Fruit fly (Drosophila melanogaster): ENCODE measurements around the gene Lip1.
A peak's percentile ranks its signal among the peaks of the same experiment; 100 is the strongest.

The Lip1 gene

dm6 chr2L:10697992-10698391 is 3.4 kb downstream of the Lip1 start, which contains the start of gene CG7300 (continued):
- TF ChIP-seq CG31365 (tag; optimal IDR thresholded peaks at IDR 0.05): no peak
- no peak for TF ChIP-seq jigr1 (GFP tag; IDR thresholded peaks at IDR 0.05)
- TF ChIP-seq zfh1 (GFP tag; IDR thresholded peaks at IDR 0.05): peak; percentile 50; the same call in 2 of the 3 replicates
- peak; percentile 58; the same call in 1 of the 2 replicates for TF ChIP-seq CG7372 (GFP tag; IDR thresholded peaks at IDR 0.05)
- peak; percentile 84 for TF ChIP-seq CG32532 (GFP tag; IDR thresholded peaks at IDR 0.05)
- TF ChIP-seq tgo (GFP tag; IDR thresholded peaks at IDR 0.05): peak; percentile 65
- TF ChIP-seq CG1024 (GFP tag; IDR thresholded peaks at IDR 0.05): no peak
- no peak for TF ChIP-seq CG2116 (GFP tag; optimal IDR thresholded peaks at IDR 0.05)
- TF ChIP-seq CG9932 (GFP tag; IDR thresholded peaks at IDR 0.05): peak; percentile 70
- no peak for TF ChIP-seq Drgx (GFP tag; IDR thresholded peaks at IDR 0.05)
- peak; percentile 45 for TF ChIP-seq her (GFP tag; optimal IDR thresholded peaks at IDR 0.05)
- no peak for TF ChIP-seq eyg (GFP tag; optimal IDR thresholded peaks at IDR 0.05)
- TF ChIP-seq Hsf (GFP tag; optimal IDR thresholded peaks at IDR 0.05): peak; percentile 45
- no peak for TF ChIP-seq rib (GFP tag; IDR thresholded peaks at IDR 0.05)
- TF ChIP-seq Dip2 (GFP tag; IDR thresholded peaks at IDR 0.05): no peak
- TF ChIP-seq CG1603 (tag; optimal IDR thresholded peaks at IDR 0.05): peak; percentile 48
- TF ChIP-seq Dref (GFP tag; IDR thresholded peaks at IDR 0.05): no peak
- TF ChIP-seq luna (GFP tag; optimal IDR thresholded peaks at IDR 0.05): no peak
- no peak for TF ChIP-seq zen2 (GFP tag; IDR thresholded peaks at IDR 0.05; ENCODE audit: partially characterized antibody)
- no peak for TF ChIP-seq unc-4 (GFP tag; IDR thresholded peaks at IDR 0.05; ENCODE audit: partially characterized antibody)
- TF ChIP-seq unpg (GFP tag; optimal IDR thresholded peaks at IDR 0.05): peak; percentile 65
- no peak for TF ChIP-seq CG17802 (tag; optimal IDR thresholded peaks at IDR 0.05)
- peak; percentile 57 for TF ChIP-seq Dip3 (GFP tag; optimal IDR thresholded peaks at IDR 0.05)
- TF ChIP-seq sc (optimal IDR thresholded peaks at IDR 0.05): no peak
- TF ChIP-seq sc (GFP tag; optimal IDR thresholded peaks at IDR 0.05): no peak
- no peak for TF ChIP-seq shn (GFP tag; optimal IDR thresholded peaks at IDR 0.05)
- TF ChIP-seq aop (GFP tag; IDR thresholded peaks at IDR 0.05): no peak
- TF ChIP-seq Dfd (GFP tag; optimal IDR thresholded peaks at IDR 0.05): no peak
- peak; percentile 38 for TF ChIP-seq CG7928 (GFP tag; optimal IDR thresholded peaks at IDR 0.05)
- peak; percentile 90 for TF ChIP-seq Ets65A (GFP tag)
- 0 out of 2 replicates have a peak, but pooled peaks have one; percentile 43 for TF ChIP-seq wdn (GFP tag; IDR thresholded peaks at IDR 0.05)
- no peak for TF ChIP-seq crp (GFP tag; optimal IDR thresholded peaks at IDR 0.05)
- no peak for TF ChIP-seq CG11723 (GFP tag; optimal IDR thresholded peaks at IDR 0.05)
- no peak for TF ChIP-seq CG4360 (GFP tag; IDR thresholded peaks at IDR 0.05)
- no peak for TF ChIP-seq Sry-β (GFP tag; optimal IDR thresholded peaks at IDR 0.05)
- peak; percentile 33; the same call in 1 of the 3 replicates for TF ChIP-seq ase (GFP tag; IDR thresholded peaks at IDR 0.05)
- TF ChIP-seq Chrac-16 (GFP tag; optimal IDR thresholded peaks at IDR 0.05): peak; percentile 39
- no peak for TF ChIP-seq Lhr (GFP tag; optimal IDR thresholded peaks at IDR 0.05)
- TF ChIP-seq bowl (GFP tag; IDR thresholded peaks at IDR 0.05): no peak
- no peak for TF ChIP-seq CG10321 (GFP tag; IDR thresholded peaks at IDR 0.05)
- TF ChIP-seq Oaz (GFP tag; IDR thresholded peaks at IDR 0.05): no peak
- no peak for TF ChIP-seq NC2β (GFP tag; optimal IDR thresholded peaks at IDR 0.05)
- no peak for TF ChIP-seq inv (GFP tag; IDR thresholded peaks at IDR 0.05; ENCODE audit: partially characterized antibody)
- TF ChIP-seq Lim3 (GFP tag; IDR thresholded peaks at IDR 0.05): no peak
- TF ChIP-seq esg (GFP tag; conservative IDR thresholded peaks at IDR 0.05): peak; percentile 24; the same call in 1 of the 2 replicates
- no peak for TF ChIP-seq CG15479 (GFP tag; optimal IDR thresholded peaks at IDR 0.05)
- no peak for TF ChIP-seq D (optimal IDR thresholded peaks at IDR 0.05)
- TF ChIP-seq D (GFP tag; optimal IDR thresholded peaks at IDR 0.05): peak; percentile 0
- TF ChIP-seq crol (GFP tag; IDR thresholded peaks at IDR 0.05): no peak
- TF ChIP-seq CG18764 (GFP tag; optimal IDR thresholded peaks at IDR 0.05): no peak
- TF ChIP-seq pb (GFP tag; optimal IDR thresholded peaks at IDR 0.05): peak; percentile 7
- peak; percentile 68; the same call in 1 of the 2 replicates for TF ChIP-seq Atf6 (GFP tag; IDR thresholded peaks at IDR 0.05)
- no peak for TF ChIP-seq Asciz (GFP tag; optimal IDR thresholded peaks at IDR 0.05)
